Fruit fly (Drosophila melanogaster) whole organism, embryonic: Measurements from ENCODE around the gene HINT1.

Experiments used
- Atf3 ChIP-seq: fragments of 200-800 bp; sonication (Bioruptor generic); optimal IDR thresholded peaks from 3 replicates; lab custom pipeline; 2016; ENCODE audit warnings: missing biosample characterization, missing genetic modification characterization
- CG10274 ChIP-seq: fragments of 200-800 bp; sonication (Bioruptor generic); optimal IDR thresholded peaks from 3 replicates; lab custom pipeline; 2017; ENCODE audit warnings: missing biosample characterization, mild to moderate bottlenecking, missing genetic modification characterization
- CG32767 ChIP-seq: fragments of 200-800 bp; sonication (Bioruptor generic); IDR thresholded peaks from 2 replicates; pipeline ENCODE4 v1.3.6; 2022; ENCODE audit warnings: missing biosample characterization, missing genetic modification characterization
- NK7.1 ChIP-seq: fragments of 200-800 bp; sonication (Bioruptor generic); optimal IDR thresholded peaks from 3 replicates; lab custom pipeline; 2016; ENCODE audit warnings: missing biosample characterization, missing genetic modification characterization
- ewg ChIP-seq: fragments of 200-800 bp; sonication (Bioruptor generic); optimal IDR thresholded peaks from 3 replicates; lab custom pipeline; 2017; ENCODE audit warnings: mild to moderate bottlenecking, missing biosample characterization, missing genetic modification reagents, missing genetic modification characterization
- fd64A ChIP-seq: fragments of 200-800 bp; sonication (Bioruptor generic); optimal IDR thresholded peaks from 3 replicates; lab custom pipeline; 2018; ENCODE audit warnings: missing biosample characterization, mild to moderate bottlenecking, missing genetic modification characterization

dm6 chr2L:2771676-2772075, 1.7 kb downstream of the HINT1 start, which contains the start of gene CG15399:
- TF ChIP-seq fd64A (no peak), CG10274 (no peak), NK7.1 (GFP tag; lab: Kevin White, UChicago) (no peak), CG32767 (no peak), Atf3 (GFP tag; lab: Kevin White, UChicago) (no peak), ewg (GFP tag; lab: Kevin White, UChicago) (no peak)
